Worm (Caenorhabditis elegans) whole organism, L4 larva: ENCODE measurements around the gene M79.2.

ENCODE experiments used
- F10B5.3 ChIP-seq: sonication (generic microtip); optimal IDR thresholded peaks from 2 replicates; lab custom pipeline; 2016; ENCODE audit warnings: mild to moderate bottlenecking, missing genetic modification characterization, missing compliant biosample characterization
- F37D6.2 ChIP-seq: sonication (generic microtip); optimal IDR thresholded peaks from 2 replicates; lab custom pipeline; 2016; ENCODE audit warnings: mild to moderate bottlenecking, missing genetic modification characterization, missing compliant biosample characterization
- F44E2.7 ChIP-seq: fragments of 200-800 bp; sonication (Bioruptor generic); IDR thresholded peaks from 2 replicates; pipeline ENCODE4 v2.1.2; 2022; ENCODE audit warnings: missing genetic modification characterization, missing compliant biosample characterization
- T26A8.4 ChIP-seq: fragments of 200-800 bp; sonication (Bioruptor generic); IDR thresholded peaks from 2 replicates; pipeline ENCODE4 v1.3.6; 2022; ENCODE audit warnings: missing genetic modification characterization, missing compliant biosample characterization
- Y75B8A.6 ChIP-seq: fragments of 200-800 bp; sonication (Bioruptor generic); IDR thresholded peaks from 2 replicates; pipeline ENCODE4 v1.3.6; 2022; ENCODE audit warnings: missing genetic modification reagents, missing genetic modification characterization, missing compliant biosample characterization
- ZK546.5 ChIP-seq, 2 experiments: sonication (generic microtip); optimal IDR thresholded peaks; 2 replicates each; lab custom pipeline; 2017; ENCODE audit warnings: missing biosample characterization in 2 of 2, missing genetic modification characterization in 2 of 2
- arid-1 ChIP-seq: fragments of 200-800 bp; sonication (Bioruptor generic); conservative IDR thresholded peaks from 2 replicates; pipeline ENCODE4 v1.3.6; 2022; ENCODE audit warnings: missing genetic modification reagents, missing genetic modification characterization, missing compliant biosample characterization
- daf-19 ChIP-seq: fragments of 200-800 bp; sonication (Bioruptor generic); conservative IDR thresholded peaks from 2 replicates; pipeline ENCODE4 v1.3.6; 2022; ENCODE audit warnings: missing genetic modification characterization, missing compliant biosample characterization
- dmd-9 ChIP-seq: fragments of 200-800 bp; sonication (Bioruptor generic); IDR thresholded peaks from 2 replicates; pipeline ENCODE4 v1.3.6; 2022; ENCODE audit warnings: missing genetic modification reagents, missing genetic modification characterization, missing compliant biosample characterization
- duxl-1 ChIP-seq: sonication (generic microtip); optimal IDR thresholded peaks from 2 replicates; lab custom pipeline; 2016; ENCODE audit warnings: mild to moderate bottlenecking, missing genetic modification characterization, moderate library complexity, missing compliant biosample characterization; ENCODE audit not compliant: poor library complexity
- egl-43 ChIP-seq: fragments of 200-800 bp; sonication (Bioruptor generic); IDR thresholded peaks from 2 replicates; pipeline ENCODE4 v1.3.6; 2022; ENCODE audit warnings: missing genetic modification reagents, missing genetic modification characterization, missing compliant biosample characterization
- fos-1 ChIP-seq: fragments of 150-350 bp; optimal IDR thresholded peaks from 2 replicates; lab custom pipeline; 2014; ENCODE audit warnings: missing biosample characterization, missing genetic modification characterization
- hif-1 ChIP-seq, 2 experiments: sonication (generic microtip); optimal IDR thresholded peaks; 2 replicates each; lab custom pipeline; 2016 to 2017; ENCODE audit warnings: missing compliant biosample characterization in 2 of 2, missing genetic modification characterization in 2 of 2, missing genetic modification reagents in 2 of 2, missing genotype in 2 of 2, mild to moderate bottlenecking in 1 of 2
- hlh-30 ChIP-seq: sonication (generic microtip); optimal IDR thresholded peaks from 2 replicates; lab custom pipeline; 2017; ENCODE audit warnings: antibody characterized with exemption, mild to moderate bottlenecking, missing genetic modification characterization, missing compliant biosample characterization; ENCODE audit not compliant: insufficient read depth
- hmg-1.1 ChIP-seq: fragments of 200-800 bp; sonication (Bioruptor generic); IDR thresholded peaks from 2 replicates; pipeline ENCODE4 v1.3.6; 2022; ENCODE audit warnings: missing genetic modification reagents, missing genetic modification characterization, missing compliant biosample characterization
- lin-13 ChIP-seq: fragments of 150-350 bp; optimal IDR thresholded peaks from 2 replicates; lab custom pipeline; 2014; ENCODE audit warnings: missing biosample characterization, missing genetic modification reagents, missing genetic modification characterization
- lin-38 ChIP-seq: fragments of 200-800 bp; sonication (Bioruptor generic); IDR thresholded peaks from 2 replicates; pipeline ENCODE4 v1.3.6; 2022; ENCODE audit warnings: missing genetic modification reagents, missing genetic modification characterization, missing compliant biosample characterization
- lir-3 ChIP-seq: sonication (generic microtip); optimal IDR thresholded peaks from 2 replicates; lab custom pipeline; 2016; ENCODE audit warnings: mild to moderate bottlenecking, missing genetic modification characterization, missing compliant biosample characterization
- lsy-2 ChIP-seq, 2 experiments: fragments of 150-350 bp in 1 of 2; sonication (generic microtip) in 1 of 2; optimal IDR thresholded peaks; 2 replicates each; lab custom pipeline; 2014 to 2017; ENCODE audit warnings: missing biosample characterization in 2 of 2, missing genetic modification characterization in 2 of 2
- mep-1 ChIP-seq: fragments of 150-350 bp; sonication (generic microtip); optimal IDR thresholded peaks from 3 replicates; lab custom pipeline; 2014; ENCODE audit warnings: missing biosample characterization, missing genetic modification characterization
- mxl-3 ChIP-seq: fragments of 200-800 bp; sonication (Bioruptor generic); optimal IDR thresholded peaks from 2 replicates; lab custom pipeline; 2018; ENCODE audit warnings: mild to moderate bottlenecking, missing genetic modification characterization, missing compliant biosample characterization
- nhr-10 ChIP-seq: fragments of 150-350 bp; optimal IDR thresholded peaks from 2 replicates; lab custom pipeline; 2014; ENCODE audit warnings: missing biosample characterization, missing genetic modification characterization
- nhr-102 ChIP-seq: sonication (generic microtip); optimal IDR thresholded peaks from 2 replicates; lab custom pipeline; 2016; ENCODE audit warnings: mild to moderate bottlenecking, missing genetic modification characterization, moderate library complexity, missing compliant biosample characterization
- nhr-11 ChIP-seq: fragments of 150-350 bp; optimal IDR thresholded peaks from 2 replicates; lab custom pipeline; 2014; ENCODE audit warnings: missing biosample characterization, missing genetic modification characterization
- nhr-111 ChIP-seq: fragments of 200-800 bp; sonication (Bioruptor generic); optimal IDR thresholded peaks from 2 replicates; lab custom pipeline; 2018; ENCODE audit warnings: mild to moderate bottlenecking, missing genetic modification characterization, missing compliant biosample characterization
- nhr-28 ChIP-seq: fragments of 150-350 bp; optimal IDR thresholded peaks from 2 replicates; lab custom pipeline; 2014; ENCODE audit warnings: missing biosample characterization, missing genetic modification characterization
- nhr-41 ChIP-seq: fragments of 200-800 bp; sonication (Bioruptor generic); IDR thresholded peaks from 2 replicates; pipeline ENCODE4 v1.3.6; 2022; ENCODE audit warnings: missing genetic modification reagents, missing genetic modification characterization, missing compliant biosample characterization
- nhr-6 ChIP-seq: fragments of 150-350 bp; optimal IDR thresholded peaks from 2 replicates; lab custom pipeline; 2014; ENCODE audit warnings: missing biosample characterization, missing genetic modification characterization
- pha-4 ChIP-seq, 2 experiments: fragments of 150-350 bp in 1 of 2; fragments of 200-800 bp in 1 of 2; sonication (Bioruptor generic) in 1 of 2; IDR thresholded peaks in 1 of 2; optimal IDR thresholded peaks in 1 of 2; 2 replicates each; pipeline versions ENCODE4 v1.3.6 to Lab custom; 2014 to 2022; ENCODE audit warnings: missing genetic modification characterization in 2 of 2, missing genetic modification reagents in 2 of 2, missing biosample characterization in 1 of 2, missing compliant biosample characterization in 1 of 2
- sdz-12 ChIP-seq: fragments of 200-800 bp; sonication (Bioruptor generic); optimal IDR thresholded peaks from 2 replicates; lab custom pipeline; 2018; ENCODE audit warnings: mild to moderate bottlenecking, missing genetic modification characterization, missing compliant biosample characterization
- set-16 ChIP-seq: fragments of 200-800 bp; sonication (Bioruptor generic); IDR thresholded peaks from 2 replicates; pipeline ENCODE4 v1.3.6; 2022; ENCODE audit warnings: missing genetic modification reagents, missing genetic modification characterization, missing compliant biosample characterization
- skn-1 ChIP-seq: fragments of 150-350 bp; optimal IDR thresholded peaks from 2 replicates; lab custom pipeline; 2014; ENCODE audit warnings: missing biosample characterization, missing genetic modification characterization
- spr-3 ChIP-seq: fragments of 200-800 bp; sonication (Bioruptor generic); optimal IDR thresholded peaks from 2 replicates; lab custom pipeline; 2018; ENCODE audit warnings: mild to moderate bottlenecking, missing genetic modification characterization, missing compliant biosample characterization
- unc-62 ChIP-seq, 3 experiments: fragments of 150-350 bp in 1 of 3; sonication (generic microtip); optimal IDR thresholded peaks in 2 of 3; peaks in 1 of 3; 1 replicate in 1 of 3; 2 replicates in 2 of 3; lab custom pipeline; 2014 to 2017; ENCODE audit warnings: missing biosample characterization in 3 of 3, missing genetic modification characterization in 3 of 3, missing genetic modification reagents in 3 of 3, missing genotype in 1 of 3
- zfp-2 ChIP-seq: sonication (generic microtip); optimal IDR thresholded peaks from 2 replicates; lab custom pipeline; 2016; ENCODE audit warnings: mild to moderate bottlenecking, missing genetic modification characterization, missing compliant biosample characterization
- zfp-3 ChIP-seq: fragments of 200-800 bp; sonication (Bioruptor generic); conservative IDR thresholded peaks from 2 replicates; pipeline ENCODE4 v1.3.6; 2022; ENCODE audit warnings: missing genetic modification reagents, missing genetic modification characterization, missing compliant biosample characterization
- zip-11 ChIP-seq: fragments of 200-800 bp; sonication (Bioruptor generic); IDR thresholded peaks from 2 replicates; pipeline ENCODE4 v1.3.6; 2022; ENCODE audit warnings: missing genetic modification characterization, missing compliant biosample characterization

The M79.2 gene

ce11 chrX:10624157-10624623, 4.4 kb downstream of the M79.2 start, which contains the start of gene abl-1:
abl-1 (minus strand) TSS chrX:10624207.
- no peak for TF ChIP-seq egl-43 (GFP tag; lab: Robert Waterston, UW)
- TF ChIP-seq lsy-2 (tag; optimal IDR thresholded peaks at IDR 0.05; lab: Kevin White, UChicago), result peak in 1 of 2 experiments; percentile 43
- TF ChIP-seq spr-3 (GFP tag; lab: Kevin White, UChicago), result no peak
- no peak for TF ChIP-seq fos-1 (tag; lab: Kevin White, UChicago)
- TF ChIP-seq mep-1 (tag; lab: Kevin White, UChicago), result peak; percentile 45
- peak; percentile 82 for TF ChIP-seq lin-38 (GFP tag; lab: Robert Waterston, UW)
- TF ChIP-seq nhr-28 (tag; lab: Kevin White, UChicago), result peak; percentile 17
- TF ChIP-seq T26A8.4, result no peak
- no peak for TF ChIP-seq mxl-3
- no peak for TF ChIP-seq nhr-111 (GFP tag; lab: Kevin White, UChicago)
- no peak for TF ChIP-seq F37D6.2 (tag; lab: Kevin White, UChicago)
- TF ChIP-seq skn-1 (tag; lab: Kevin White, UChicago), result no peak
- TF ChIP-seq F44E2.7, result no peak
- TF ChIP-seq hmg-1.1 (GFP tag; lab: Robert Waterston, UW), result peak; percentile 42; the same call in 1 of the 2 replicates
- no peak for TF ChIP-seq duxl-1 (tag; lab: Kevin White, UChicago)
- TF ChIP-seq sdz-12, result no peak
- no peak for TF ChIP-seq lin-13 (GFP tag; lab: Kevin White, UChicago)
- TF ChIP-seq nhr-6 (tag; lab: Kevin White, UChicago), result peak; percentile 28
- TF ChIP-seq hif-1 (tag; optimal IDR thresholded peaks at IDR 0.05; lab: Kevin White, UChicago), result no peak
- TF ChIP-seq F10B5.3 (tag; lab: Kevin White, UChicago), result no peak
- no peak for TF ChIP-seq Y75B8A.6 (GFP tag; lab: Robert Waterston, UW)
- no peak for TF ChIP-seq nhr-102 (tag; lab: Kevin White, UChicago)
- no peak for TF ChIP-seq dmd-9
- TF ChIP-seq arid-1 (GFP tag; lab: Robert Waterston, UW), result no peak
- TF ChIP-seq lir-3 (tag; lab: Kevin White, UChicago), result no peak
- no peak for TF ChIP-seq zip-11 (GFP tag; lab: Robert Waterston, UW)
- no peak for TF ChIP-seq zfp-2
- TF ChIP-seq pha-4 (GFP tag; IDR thresholded peaks at IDR 0.05; lab: Robert Waterston, UW), result no peak
- peak; percentile 3 for TF ChIP-seq pha-4 (tag; optimal IDR thresholded peaks at IDR 0.05; lab: Kevin White, UChicago)
- peak in 1 of 2 experiments; percentile 88 for TF ChIP-seq unc-62 (GFP tag; optimal IDR thresholded peaks at IDR 0.05 in 1 of 2; lab: Kevin White, UChicago)
- no peak for TF ChIP-seq unc-62 (tag; optimal IDR thresholded peaks at IDR 0.05; lab: Kevin White, UChicago)
- no peak for TF ChIP-seq ZK546.5 (tag; optimal IDR thresholded peaks at IDR 0.05; lab: Kevin White, UChicago)
- no peak for TF ChIP-seq zfp-3 (GFP tag; lab: Robert Waterston, UW)
- no peak for TF ChIP-seq nhr-41 (GFP tag; lab: Robert Waterston, UW)
- no peak for TF ChIP-seq nhr-10 (tag; lab: Kevin White, UChicago)
- no peak for TF ChIP-seq daf-19 (GFP tag; lab: Robert Waterston, UW)
- no peak for TF ChIP-seq nhr-11 (tag; lab: Kevin White, UChicago)

- TF ChIP-seq set-16 (no peak), hlh-30 (tag; lab: Kevin White, UChicago) (peak; percentile 51), unc-62 (GFP tag; optimal IDR thresholded peaks at IDR 0.05 in 1 of 2; lab: Kevin White, UChicago) (peak in 1 of 2 experiments; percentile 84), unc-62 (tag; optimal IDR thresholded peaks at IDR 0.05; lab: Kevin White, UChicago) (no peak), nhr-6 (tag; lab: Kevin White, UChicago) (no peak)
Measured at ce11 chrX:10623119-10623518, 5.5 kb downstream of the M79.2 start.
